Fruit fly (Drosophila melanogaster): ENCODE measurements around the gene CG10077.

CG10077 gene

DNA sequence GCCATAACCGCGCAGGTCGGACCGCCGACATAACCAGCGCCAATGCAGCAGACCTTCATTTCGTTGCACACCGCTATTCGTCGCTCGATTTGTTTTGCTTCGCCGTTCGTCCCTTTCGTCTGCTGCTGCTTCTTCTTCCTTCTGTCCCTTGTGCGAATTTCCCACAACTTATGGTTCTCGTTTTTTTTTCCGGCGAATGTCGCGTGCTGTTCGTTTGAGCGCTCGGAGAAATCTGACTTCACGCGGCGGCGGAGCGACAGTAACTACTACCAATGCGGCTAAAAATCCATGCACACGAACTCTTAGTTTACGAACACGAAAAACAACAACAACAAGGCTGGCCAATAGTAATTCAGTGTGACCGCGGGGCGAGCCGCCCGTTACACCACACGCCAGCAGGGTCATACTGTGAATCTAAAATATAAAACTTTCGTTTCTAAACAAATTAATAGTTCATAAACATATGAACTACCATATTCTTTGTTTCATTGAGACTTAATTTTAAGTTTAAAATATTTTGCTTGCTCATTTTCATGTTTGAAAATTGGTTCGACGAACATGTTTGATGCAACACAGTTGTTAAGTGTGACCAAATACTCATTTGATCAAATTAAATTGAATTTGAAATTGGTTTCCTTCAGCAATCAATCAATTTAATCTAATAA is 8.9 kb upstream of the CG10077 start, which contains the start of gene sgl (continued):
- peak; percentile 51 for TF ChIP-seq CG2678 (tag; optimal IDR thresholded peaks at IDR 0.05)
- peak; percentile 14; the same call in 1 of the 2 replicates for TF ChIP-seq Xrp1 (GFP tag; IDR thresholded peaks at IDR 0.05)
- no peak for TF ChIP-seq CG3407 (GFP tag; optimal IDR thresholded peaks at IDR 0.05)
- TF ChIP-seq Aef1 (GFP tag; IDR thresholded peaks at IDR 0.05): peak; percentile 84
- TF ChIP-seq CG13287 (GFP tag; IDR thresholded peaks at IDR 0.05; ENCODE audit: partially characterized antibody): peak; percentile 74
- TF ChIP-seq CG13296 (GFP tag; optimal IDR thresholded peaks at IDR 0.05): no peak
- no peak for TF ChIP-seq CG9215 (GFP tag; IDR thresholded peaks at IDR 0.05)
- no peak for TF ChIP-seq hth (optimal IDR thresholded peaks at IDR 0.05)
- TF ChIP-seq p53 (GFP tag; optimal IDR thresholded peaks at IDR 0.05): no peak
- peak; percentile 39 for TF ChIP-seq CG3281 (GFP tag; optimal IDR thresholded peaks at IDR 0.05)
- peak; percentile 66 for TF ChIP-seq Dp (GFP tag; optimal IDR thresholded peaks at IDR 0.05)
- TF ChIP-seq Stat92E (GFP tag; optimal IDR thresholded peaks at IDR 0.05): peak in 1 of 3 experiments; percentile 74
- TF ChIP-seq CG5953 (GFP tag; IDR thresholded peaks at IDR 0.05): 0 out of 2 replicates have a peak, but pooled peaks have one; percentile 37
- peak; percentile 13 for TF ChIP-seq Sry-δ (GFP tag; optimal IDR thresholded peaks at IDR 0.05)
- TF ChIP-seq so (GFP tag; IDR thresholded peaks at IDR 0.05): 0 out of 3 replicates have a peak, but pooled peaks have one; percentile 41
- TF ChIP-seq CG42726 (GFP tag; IDR thresholded peaks at IDR 0.05; ENCODE audit: partially characterized antibody): peak; percentile 82
- TF ChIP-seq al (GFP tag; IDR thresholded peaks at IDR 0.05): no peak
- no peak for TF ChIP-seq CG17802 (tag; optimal IDR thresholded peaks at IDR 0.05)
- TF ChIP-seq crc (GFP tag; optimal IDR thresholded peaks at IDR 0.05): no peak
- TF ChIP-seq CG15514 (GFP tag; optimal IDR thresholded peaks at IDR 0.05): peak; percentile 46
- no peak for TF ChIP-seq CG18599 (GFP tag; optimal IDR thresholded peaks at IDR 0.05)
- no peak for TF ChIP-seq CG9727 (GFP tag; optimal IDR thresholded peaks at IDR 0.05)
- no peak for TF ChIP-seq B-H1 (GFP tag; IDR thresholded peaks at IDR 0.05)

dm6 chr3L:6963792-6964487 is 8.2 kb upstream of the CG10077 start:
- TF ChIP-seq CG12299 (tag; optimal IDR thresholded peaks at IDR 0.05) (peak; percentile 68), cwo (GFP tag; optimal IDR thresholded peaks at IDR 0.05) (peak; percentile 64), Mrtf (GFP tag; IDR thresholded peaks at IDR 0.05) (peak; percentile 77), fd3F (GFP tag; optimal IDR thresholded peaks at IDR 0.05) (peak; percentile 74), CG1602 (GFP tag; optimal IDR thresholded peaks at IDR 0.05) (peak; percentile 77), CG34376 (GFP tag; optimal IDR thresholded peaks at IDR 0.05) (no peak), br (optimal IDR thresholded peaks at IDR 0.05) (no peak), TFAM (GFP tag; optimal IDR thresholded peaks at IDR 0.05) (peak; percentile 40), sc (optimal IDR thresholded peaks at IDR 0.05) (no peak), sc (GFP tag; optimal IDR thresholded peaks at IDR 0.05) (peak; percentile 74), CG10565 (GFP tag; optimal IDR thresholded peaks at IDR 0.05) (no peak), Tbp (GFP tag; optimal IDR thresholded peaks at IDR 0.05) (no peak), Fer2 (tag; optimal IDR thresholded peaks at IDR 0.05) (peak; percentile 48), ssp (GFP tag; IDR thresholded peaks at IDR 0.05) (peak; percentile 67), CG2129 (GFP tag; IDR thresholded peaks at IDR 0.05; ENCODE audit: partially characterized antibody) (no peak), h (optimal IDR thresholded peaks at IDR 0.05) (no peak), CG12391 (tag; optimal IDR thresholded peaks at IDR 0.05) (peak; percentile 90), CG2199 (GFP tag; IDR thresholded peaks at IDR 0.05) (peak; percentile 78; the same call in 1 of the 3 replicates), CG30020 (tag; optimal IDR thresholded peaks at IDR 0.05) (peak; percentile 44), Dad (GFP tag; optimal IDR thresholded peaks at IDR 0.05) (peak; percentile 22), slou (GFP tag; optimal IDR thresholded peaks at IDR 0.05) (peak; percentile 21), danr (GFP tag; IDR thresholded peaks at IDR 0.05) (peak; percentile 35; the same call in 1 of the 2 replicates), fu2 (GFP tag; optimal IDR thresholded peaks at IDR 0.05) (peak; percentile 55), pzg (GFP tag; optimal IDR thresholded peaks at IDR 0.05) (no peak), CG5953 (GFP tag; IDR thresholded peaks at IDR 0.05) (peak; percentile 35; the same call in 1 of the 2 replicates), CG10979 (tag; optimal IDR thresholded peaks at IDR 0.05) (peak; percentile 88), oc (tag; optimal IDR thresholded peaks at IDR 0.05) (peak; percentile 80)

Data from whole organism, embryonic.